Fruit fly (Drosophila melanogaster): Measurements from ENCODE around the gene CG10516.

Gene CG10516

DNA sequence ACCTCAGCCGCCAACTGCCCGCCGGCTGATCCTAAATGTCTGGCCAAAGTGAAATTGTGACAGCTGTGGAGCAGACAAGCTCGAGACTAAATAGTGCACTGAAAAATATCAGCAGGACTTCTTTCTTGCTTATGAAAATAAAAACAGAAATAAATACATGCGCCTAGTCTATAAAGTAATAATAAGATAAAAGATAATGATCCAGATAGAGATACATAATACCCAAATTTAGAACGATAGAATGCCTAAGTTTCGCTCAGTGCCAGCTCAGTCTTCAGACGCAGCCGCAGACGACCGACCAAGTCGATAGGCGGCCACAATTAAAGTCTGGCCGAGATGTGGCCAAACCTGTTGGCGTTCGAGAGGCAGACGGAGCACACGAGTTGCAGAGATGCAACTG lies 27.2 kb upstream of the CG10516 start (continued):
- TF ChIP-seq CG9727 (GFP tag; optimal IDR thresholded peaks at IDR 0.05) (peak; percentile 15), CG2120 (GFP tag; optimal IDR thresholded peaks at IDR 0.05) (peak; percentile 15), onecut (GFP tag; IDR thresholded peaks at IDR 0.05) (peak; percentile 36; the same call in 1 of the 2 replicates), CG10543 (GFP tag; optimal IDR thresholded peaks at IDR 0.05) (no peak), CG13624 (GFP tag; optimal IDR thresholded peaks at IDR 0.05) (no peak), CG7357 (GFP tag; IDR thresholded peaks at IDR 0.05) (no peak), CG34422 (GFP tag; IDR thresholded peaks at IDR 0.05) (no peak; the same call in 2 of the 3 replicates), HmgZ (tag; optimal IDR thresholded peaks at IDR 0.05) (no peak), tx (GFP tag; optimal IDR thresholded peaks at IDR 0.05) (no peak), Stat92E (GFP tag; optimal IDR thresholded peaks at IDR 0.05) (no peak), Oaz (GFP tag; IDR thresholded peaks at IDR 0.05) (0 out of 2 replicates have a peak, but pooled peaks have one; percentile 26), kah (GFP tag; optimal IDR thresholded peaks at IDR 0.05) (no peak), hkb (optimal IDR thresholded peaks at IDR 0.05) (no peak), hkb (GFP tag; IDR thresholded peaks at IDR 0.05) (no peak; the same call in 1 of the 2 replicates), NC2α (GFP tag; optimal IDR thresholded peaks at IDR 0.05) (no peak), org-1 (GFP tag; optimal IDR thresholded peaks at IDR 0.05) (peak; percentile 37), Lpt (GFP tag; optimal IDR thresholded peaks at IDR 0.05) (no peak), CG2129 (GFP tag; IDR thresholded peaks at IDR 0.05; ENCODE audit: partially characterized antibody) (no peak), lab (GFP tag; optimal IDR thresholded peaks at IDR 0.05) (peak; percentile 53), Poxn (GFP tag; IDR thresholded peaks at IDR 0.05) (no peak), eve (GFP tag; optimal IDR thresholded peaks at IDR 0.05) (peak in 1 of 2 experiments; percentile 26), CG9932 (GFP tag; IDR thresholded peaks at IDR 0.05) (no peak), CG32532 (GFP tag; IDR thresholded peaks at IDR 0.05) (peak; percentile 24; the same call in 1 of the 2 replicates), CG6791 (GFP tag; IDR thresholded peaks at IDR 0.05; ENCODE audit: partially characterized antibody) (no peak), YL-1 (GFP tag; optimal IDR thresholded peaks at IDR 0.05) (no peak), Chrac-16 (GFP tag; optimal IDR thresholded peaks at IDR 0.05) (peak; percentile 30), Rfx (GFP tag; IDR thresholded peaks at IDR 0.05) (no peak), CG12219 (GFP tag; optimal IDR thresholded peaks at IDR 0.05) (peak; percentile 39), CG11560 (tag; IDR thresholded peaks at IDR 0.05) (no peak), peb (GFP tag; IDR thresholded peaks at IDR 0.05) (peak; percentile 39; the same call in 1 of the 2 replicates), CG33213 (GFP tag; optimal IDR thresholded peaks at IDR 0.05) (peak; percentile 17), Xbp1 (GFP tag; optimal IDR thresholded peaks at IDR 0.05) (peak; percentile 70), Mad (GFP tag; optimal IDR thresholded peaks at IDR 0.05) (no peak), HLH3B (GFP tag; IDR thresholded peaks at IDR 0.05) (peak; percentile 78), CG12236 (GFP tag; optimal IDR thresholded peaks at IDR 0.05) (peak; percentile 11), CG4360 (GFP tag; IDR thresholded peaks at IDR 0.05) (no peak), corto (GFP tag; optimal IDR thresholded peaks at IDR 0.05) (peak; percentile 47), CG2116 (GFP tag; optimal IDR thresholded peaks at IDR 0.05) (no peak), CG1603 (tag; optimal IDR thresholded peaks at IDR 0.05) (peak; percentile 30), CG15601 (tag; optimal IDR thresholded peaks at IDR 0.05) (peak; percentile 47), HHEX (GFP tag; optimal IDR thresholded peaks at IDR 0.05) (peak; percentile 9), CG34224 (GFP tag; IDR thresholded peaks at IDR 0.05; ENCODE audit: partially characterized antibody) (no peak), CG4328 (GFP tag; optimal IDR thresholded peaks at IDR 0.05) (peak; percentile 25), pum (GFP tag; optimal IDR thresholded peaks at IDR 0.05) (peak; percentile 17), CG16815 (GFP tag; optimal IDR thresholded peaks at IDR 0.05) (no peak), NFAT (GFP tag; IDR thresholded peaks at IDR 0.05) (0 out of 2 replicates have a peak, but pooled peaks have one; percentile 17), zen2 (GFP tag; IDR thresholded peaks at IDR 0.05; ENCODE audit: partially characterized antibody) (no peak), Hr39 (optimal IDR thresholded peaks at IDR 0.05) (no peak), gcm2 (GFP tag; optimal IDR thresholded peaks at IDR 0.05) (no peak), CG6683 (GFP tag; optimal IDR thresholded peaks at IDR 0.05) (no peak), slbo (GFP tag; IDR thresholded peaks at IDR 0.05) (peak; percentile 70)

Measured in whole organism, embryonic.